Fruit fly (Drosophila melanogaster) whole organism, embryonic: Measurements from ENCODE around the gene tst.

Source experiments
- ATbp ChIP-seq: fragments of 200-800 bp; sonication (Bioruptor generic); optimal IDR thresholded peaks from 2 replicates; lab custom pipeline; 2017; ENCODE audit warnings: missing biosample characterization, mild to moderate bottlenecking, missing genetic modification characterization, missing genetic modification reagents
- Atf3 ChIP-seq: fragments of 200-800 bp; sonication (Bioruptor generic); optimal IDR thresholded peaks from 3 replicates; lab custom pipeline; 2016; ENCODE audit warnings: missing biosample characterization, missing genetic modification characterization
- BEAF-32 ChIP-seq: fragments of 200-800 bp; sonication (Bioruptor generic); optimal IDR thresholded peaks from 3 replicates; lab custom pipeline; 2017; ENCODE audit warnings: missing biosample characterization, missing genetic modification characterization, mild to moderate bottlenecking, moderate library complexity, missing genetic modification reagents
- CG1024 ChIP-seq: fragments of 200-800 bp; sonication (Bioruptor generic); IDR thresholded peaks from 2 replicates; pipeline ENCODE4 v1.3.6; 2022; ENCODE audit warnings: missing biosample characterization, missing genetic modification characterization
- CG10959 ChIP-seq: fragments of 200-800 bp; sonication (Bioruptor generic); IDR thresholded peaks from 2 replicates; pipeline ENCODE4 v1.3.6; 2022; ENCODE audit warnings: missing biosample characterization, missing genetic modification characterization
- CG11247 ChIP-seq: fragments of 200-800 bp; sonication (Bioruptor generic); IDR thresholded peaks from 2 replicates; pipeline ENCODE4 v1.3.6; 2022; ENCODE audit warnings: missing biosample characterization, missing genetic modification characterization
- CG16813 ChIP-seq: fragments of 200-800 bp; sonication (Bioruptor generic); IDR thresholded peaks from 3 replicates; pipeline ENCODE4 v1.3.6; 2022; ENCODE audit warnings: missing biosample characterization, missing genetic modification characterization; ENCODE audit not compliant: partially characterized antibody
- CG17186 ChIP-seq: fragments of 200-800 bp; sonication (Bioruptor generic); optimal IDR thresholded peaks from 3 replicates; lab custom pipeline; 2017; ENCODE audit warnings: missing biosample characterization, missing genetic modification reagents, missing genetic modification characterization
- CG18011 ChIP-seq: fragments of 200-800 bp; sonication (Bioruptor generic); optimal IDR thresholded peaks from 2 replicates; lab custom pipeline; 2017; ENCODE audit warnings: missing biosample characterization, missing genetic modification characterization, mild to moderate bottlenecking, moderate library complexity, missing genotype
- CG2120 ChIP-seq: fragments of 200-800 bp; sonication (Bioruptor generic); optimal IDR thresholded peaks from 3 replicates; lab custom pipeline; 2016; ENCODE audit warnings: missing biosample characterization, missing genetic modification characterization
- CG3163 ChIP-seq: fragments of 200-800 bp; sonication (Bioruptor generic); optimal IDR thresholded peaks from 3 replicates; lab custom pipeline; 2016; ENCODE audit warnings: missing biosample characterization, missing genetic modification characterization
- CG43689 ChIP-seq: fragments of 200-800 bp; sonication (Bioruptor generic); IDR thresholded peaks from 2 replicates; pipeline ENCODE4 v1.3.6; 2022; ENCODE audit warnings: missing biosample characterization, missing genetic modification characterization
- CG6813 ChIP-seq: fragments of 200-800 bp; sonication (Bioruptor generic); optimal IDR thresholded peaks from 2 replicates; lab custom pipeline; 2017; ENCODE audit warnings: missing biosample characterization, missing genetic modification characterization, mild to moderate bottlenecking, moderate library complexity, missing genetic modification reagents
- CG7839 ChIP-seq: fragments of 200-800 bp; sonication (Bioruptor generic); optimal IDR thresholded peaks from 3 replicates; lab custom pipeline; 2018; ENCODE audit warnings: missing biosample characterization, mild to moderate bottlenecking, missing genetic modification characterization, moderate library complexity
- CG8089 ChIP-seq: fragments of 200-800 bp; sonication (Bioruptor generic); optimal IDR thresholded peaks from 3 replicates; lab custom pipeline; 2016; ENCODE audit warnings: missing biosample characterization, missing genetic modification characterization
- CG9609 ChIP-seq: fragments of 200-800 bp; sonication (Bioruptor generic); optimal IDR thresholded peaks from 3 replicates; lab custom pipeline; 2016; ENCODE audit warnings: missing biosample characterization, missing genetic modification characterization
- CG9876 ChIP-seq: fragments of 200-800 bp; sonication (Bioruptor generic); optimal IDR thresholded peaks from 2 replicates; lab custom pipeline; 2016; ENCODE audit warnings: missing biosample characterization, missing genetic modification characterization
- CrebB ChIP-seq: fragments of 200-800 bp; sonication (Bioruptor generic); optimal IDR thresholded peaks from 3 replicates; lab custom pipeline; 2018; ENCODE audit warnings: missing biosample characterization, mild to moderate bottlenecking, missing genetic modification characterization
- Deaf1 ChIP-seq: fragments of 200-800 bp; optimal IDR thresholded peaks from 3 replicates; lab custom pipeline; 2019; ENCODE audit warnings: missing biosample characterization, mild to moderate bottlenecking, missing genetic modification characterization, moderate library complexity
- Dip3 ChIP-seq: fragments of 200-800 bp; sonication (Bioruptor generic); optimal IDR thresholded peaks from 3 replicates; lab custom pipeline; 2016; ENCODE audit warnings: missing biosample characterization, missing genetic modification characterization
- Drgx ChIP-seq: fragments of 200-800 bp; sonication (Bioruptor generic); IDR thresholded peaks from 2 replicates; pipeline ENCODE4 v1.3.6; 2022; ENCODE audit warnings: missing biosample characterization, missing genetic modification characterization
- ERR ChIP-seq: fragments of 200-800 bp; sonication (Bioruptor generic); optimal IDR thresholded peaks from 2 replicates; lab custom pipeline; 2016; ENCODE audit warnings: missing biosample characterization, missing genetic modification characterization
- Elba2 ChIP-seq: fragments of 200-800 bp; sonication (Bioruptor generic); optimal IDR thresholded peaks from 3 replicates; lab custom pipeline; 2016; ENCODE audit warnings: missing biosample characterization, missing genetic modification characterization
- Ets65A ChIP-seq: fragments of 200-800 bp; sonication (Bioruptor generic); peaks from one replicate; lab custom pipeline; 2016; ENCODE audit warnings: missing biosample characterization, missing genetic modification characterization
- Hmr ChIP-seq: fragments of 200-800 bp; sonication (Bioruptor generic); optimal IDR thresholded peaks from 3 replicates; lab custom pipeline; 2017; ENCODE audit warnings: mild to moderate bottlenecking, missing biosample characterization, missing genetic modification reagents, missing genetic modification characterization
- Hr39 ChIP-seq: fragments of >200 bp; optimal IDR thresholded peaks from 2 replicates; lab custom pipeline; 2017
- Hsf ChIP-seq: fragments of 200-800 bp; sonication (Bioruptor generic); optimal IDR thresholded peaks from 3 replicates; lab custom pipeline; 2016; ENCODE audit warnings: missing biosample characterization, missing genetic modification characterization
- Nf-YA ChIP-seq: fragments of 200-800 bp; sonication (Bioruptor generic); IDR thresholded peaks from 2 replicates; pipeline ENCODE4 v1.3.6; 2022; ENCODE audit warnings: missing biosample characterization, missing genetic modification characterization
- PHDP ChIP-seq: fragments of 200-800 bp; sonication (Bioruptor generic); optimal IDR thresholded peaks from 3 replicates; lab custom pipeline; 2018; ENCODE audit warnings: missing biosample characterization, mild to moderate bottlenecking, missing genetic modification characterization, moderate library complexity
- Pdp1 ChIP-seq, 2 experiments: fragments of 200-800 bp; sonication (Bioruptor generic); optimal IDR thresholded peaks; 3 replicates each; lab custom pipeline; 2016; ENCODE audit warnings: missing biosample characterization in 2 of 2, missing genetic modification characterization in 2 of 2, mild to moderate bottlenecking in 1 of 2, moderate library complexity in 1 of 2
- YL-1 ChIP-seq: fragments of 200-800 bp; sonication (Bioruptor generic); optimal IDR thresholded peaks from 3 replicates; lab custom pipeline; 2017; ENCODE audit warnings: missing biosample characterization, mild to moderate bottlenecking, missing genetic modification characterization
- ara ChIP-seq: fragments of 200-800 bp; sonication (Bioruptor generic); IDR thresholded peaks from 2 replicates; pipeline ENCODE4 v1.3.6; 2022; ENCODE audit warnings: missing biosample characterization, missing genetic modification characterization
- caup ChIP-seq: fragments of 200-800 bp; sonication (Bioruptor generic); optimal IDR thresholded peaks from 3 replicates; lab custom pipeline; 2017; ENCODE audit warnings: missing biosample characterization, mild to moderate bottlenecking, missing genetic modification characterization, moderate library complexity; ENCODE audit not compliant: severe bottlenecking
- crc ChIP-seq: fragments of 200-800 bp; sonication (Bioruptor generic); optimal IDR thresholded peaks from 2 replicates; lab custom pipeline; 2016; ENCODE audit warnings: missing biosample characterization, missing genetic modification characterization
- cwo ChIP-seq: fragments of 200-800 bp; sonication (Bioruptor generic); optimal IDR thresholded peaks from 3 replicates; lab custom pipeline; 2017; ENCODE audit warnings: missing biosample characterization, missing genetic modification characterization, mild to moderate bottlenecking, moderate library complexity, missing genetic modification reagents
- en ChIP-seq: fragments of 200-800 bp; sonication (Bioruptor generic); optimal IDR thresholded peaks from 2 replicates; lab custom pipeline; 2016; ENCODE audit warnings: missing biosample characterization, missing genetic modification characterization
- gfzf ChIP-seq: fragments of 200-800 bp; sonication (Bioruptor generic); optimal IDR thresholded peaks from 2 replicates; lab custom pipeline; 2016; ENCODE audit warnings: missing biosample characterization, mild to moderate bottlenecking, missing genetic modification characterization, moderate library complexity
- her ChIP-seq: fragments of 200-800 bp; sonication (Bioruptor generic); optimal IDR thresholded peaks from 2 replicates; lab custom pipeline; 2016; ENCODE audit warnings: missing biosample characterization, missing genetic modification characterization
- jumu ChIP-seq: fragments of 200-800 bp; sonication (Bioruptor generic); optimal IDR thresholded peaks from 3 replicates; lab custom pipeline; 2016; ENCODE audit warnings: missing biosample characterization, missing genetic modification characterization
- lmd ChIP-seq: fragments of 200-800 bp; sonication (Bioruptor generic); IDR thresholded peaks from 2 replicates; pipeline ENCODE4 v1.3.6; 2022; ENCODE audit warnings: missing biosample characterization, missing genetic modification characterization
- nau ChIP-seq: fragments of 200-800 bp; sonication (Bioruptor generic); optimal IDR thresholded peaks from 3 replicates; lab custom pipeline; 2017; ENCODE audit warnings: missing biosample characterization, mild to moderate bottlenecking, missing genetic modification characterization, missing genetic modification reagents
- pita ChIP-seq: fragments of 200-800 bp; sonication (Bioruptor generic); optimal IDR thresholded peaks from 2 replicates; lab custom pipeline; 2017; ENCODE audit warnings: missing biosample characterization, mild to moderate bottlenecking, missing genetic modification characterization
- ranshi ChIP-seq: fragments of 200-800 bp; sonication (Bioruptor generic); IDR thresholded peaks from 2 replicates; pipeline ENCODE4 v1.3.6; 2022; ENCODE audit warnings: missing biosample characterization, missing genetic modification characterization
- rib ChIP-seq: fragments of 200-800 bp; sonication (Bioruptor generic); IDR thresholded peaks from 2 replicates; pipeline ENCODE4 v1.3.6; 2022; ENCODE audit warnings: missing biosample characterization, missing genetic modification characterization
- sima ChIP-seq: fragments of 200-800 bp; sonication (Bioruptor generic); optimal IDR thresholded peaks from 2 replicates; lab custom pipeline; 2016; ENCODE audit warnings: missing biosample characterization, missing genetic modification characterization
- sisA ChIP-seq: fragments of 200-800 bp; sonication (Bioruptor generic); IDR thresholded peaks from 2 replicates; pipeline ENCODE4 v1.3.6; 2022; ENCODE audit warnings: missing biosample characterization, missing genetic modification characterization
- so ChIP-seq: fragments of 200-800 bp; sonication (Bioruptor generic); IDR thresholded peaks from 3 replicates; pipeline ENCODE4 v1.3.6; 2022; ENCODE audit warnings: missing biosample characterization, missing genetic modification characterization
- sqz ChIP-seq: fragments of 200-800 bp; sonication (Bioruptor generic); optimal IDR thresholded peaks from 3 replicates; lab custom pipeline; 2018; ENCODE audit warnings: missing biosample characterization, mild to moderate bottlenecking, missing genetic modification characterization
- trh ChIP-seq: fragments of 200-800 bp; sonication (Bioruptor generic); optimal IDR thresholded peaks from 2 replicates; lab custom pipeline; 2016; ENCODE audit warnings: missing biosample characterization, missing genetic modification characterization
- vfl ChIP-seq: fragments of 200-800 bp; sonication (Bioruptor generic); optimal IDR thresholded peaks from 2 replicates; lab custom pipeline; 2016; ENCODE audit warnings: missing biosample characterization, missing genetic modification characterization
- wek ChIP-seq: fragments of 200-800 bp; sonication (Bioruptor generic); optimal IDR thresholded peaks from 3 replicates; lab custom pipeline; 2018; ENCODE audit warnings: missing biosample characterization, mild to moderate bottlenecking, missing genetic modification characterization, moderate library complexity

The tst gene

DNA sequence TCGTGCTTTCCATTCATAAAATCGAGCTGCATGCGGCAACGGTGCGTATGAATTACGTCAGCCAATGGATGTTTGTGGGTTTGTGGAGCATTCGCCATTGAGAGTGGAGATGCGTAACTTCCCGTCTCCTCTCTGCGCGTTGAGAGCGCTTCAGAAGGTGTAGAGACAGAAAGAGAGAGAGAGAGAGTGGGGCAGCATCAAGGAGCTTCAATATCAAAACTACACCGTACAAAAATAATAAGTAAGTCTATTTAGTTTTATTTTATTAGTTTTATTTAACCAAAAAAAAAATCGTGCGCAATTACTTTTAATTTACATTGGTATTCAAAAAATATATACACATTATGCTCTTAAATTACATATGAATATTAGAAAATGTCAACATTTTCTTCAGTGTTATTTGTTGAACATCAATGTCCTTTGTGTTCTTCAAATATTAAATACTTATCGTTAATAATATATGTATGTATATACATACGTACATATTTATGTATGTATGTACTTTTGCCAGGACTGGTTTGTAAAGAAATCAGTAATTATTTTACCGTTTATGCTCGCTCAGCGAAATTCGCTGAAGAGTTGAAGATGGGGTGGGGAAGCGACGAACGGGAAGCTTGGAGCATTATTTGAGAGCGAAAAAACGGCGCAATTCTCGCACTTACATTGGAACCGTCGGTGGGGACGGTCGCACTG lies 49.8 kb downstream of the tst start, which contains the start of gene CG10365 (continued):
- no peak for TF ChIP-seq crc (GFP tag; lab: Kevin White, UChicago)
- peak; percentile 72 for TF ChIP-seq CrebB (tag; lab: Kevin White, UChicago)
- peak; percentile 52 for TF ChIP-seq sqz
- TF ChIP-seq vfl (GFP tag; lab: Kevin White, UChicago), result no peak
- no peak for TF ChIP-seq CG17186 (GFP tag; lab: Kevin White, UChicago)
- TF ChIP-seq sisA, result peak; percentile 76
- no peak for TF ChIP-seq sima (GFP tag; lab: Kevin White, UChicago)
- no peak for TF ChIP-seq CG9876 (GFP tag; lab: Kevin White, UChicago)
- peak in 1 of 2 experiments; percentile 96 for TF ChIP-seq Pdp1 (GFP tag; optimal IDR thresholded peaks at IDR 0.05; lab: Kevin White, UChicago)
- TF ChIP-seq trh (GFP tag; lab: Kevin White, UChicago), result peak; percentile 34
- no peak for TF ChIP-seq her
- TF ChIP-seq rib (GFP tag; lab: Robert Waterston, UW), result peak; percentile 12; the same call in 1 of the 2 replicates
- TF ChIP-seq pita (GFP tag; lab: Kevin White, UChicago), result no peak
- TF ChIP-seq CG9609, result no peak
- peak; percentile 79 for TF ChIP-seq so (GFP tag; lab: Robert Waterston, UW)
- no peak for TF ChIP-seq en (GFP tag; lab: Kevin White, UChicago)
- no peak for TF ChIP-seq CG8089 (GFP tag; lab: Kevin White, UChicago)
- TF ChIP-seq Elba2 (GFP tag; lab: Kevin White, UChicago), result no peak
- peak; percentile 60 for TF ChIP-seq CG1024 (GFP tag; lab: Robert Waterston, UW)
- peak; percentile 81 for TF ChIP-seq CG2120 (GFP tag; lab: Kevin White, UChicago)
- TF ChIP-seq Atf3 (GFP tag; lab: Kevin White, UChicago), result no peak
- no peak for TF ChIP-seq Dip3 (GFP tag; lab: Kevin White, UChicago)
- peak; percentile 38 for TF ChIP-seq Hsf (GFP tag; lab: Kevin White, UChicago)
- TF ChIP-seq YL-1 (GFP tag; lab: Kevin White, UChicago), result no peak
- TF ChIP-seq BEAF-32, result no peak
- TF ChIP-seq CG7839, result peak; percentile 96
- no peak for TF ChIP-seq Hr39 (lab: Kevin White, UChicago)
- peak; percentile 82 for TF ChIP-seq CG6813 (GFP tag; lab: Kevin White, UChicago)
- no peak for TF ChIP-seq gfzf (GFP tag; lab: Kevin White, UChicago)
- TF ChIP-seq jumu (GFP tag; lab: Kevin White, UChicago), result no peak
- peak; percentile 73 for TF ChIP-seq caup (GFP tag; lab: Kevin White, UChicago)
- TF ChIP-seq CG18011, result peak; percentile 34
- TF ChIP-seq Ets65A (GFP tag; lab: Kevin White, UChicago), result no peak
- peak; percentile 94 for TF ChIP-seq Hmr (GFP tag; lab: Kevin White, UChicago)
- TF ChIP-seq CG16813 (GFP tag; lab: Robert Waterston, UW), result no peak
- TF ChIP-seq CG3163 (GFP tag; lab: Kevin White, UChicago), result no peak
- TF ChIP-seq cwo, result peak; percentile 90
- TF ChIP-seq PHDP, result peak; percentile 96
- peak; percentile 88 for TF ChIP-seq ranshi (GFP tag; lab: Robert Waterston, UW)
- TF ChIP-seq wek, result no peak
- TF ChIP-seq CG11247 (GFP tag; lab: Robert Waterston, UW), result peak; percentile 78
- TF ChIP-seq ERR (GFP tag; lab: Kevin White, UChicago), result no peak
- TF ChIP-seq lmd (GFP tag; lab: Robert Waterston, UW), result peak; percentile 85
- peak; percentile 40 for TF ChIP-seq Deaf1 (tag; lab: Kevin White, UChicago)
- TF ChIP-seq CG10959 (GFP tag; lab: Robert Waterston, UW), result no peak
- no peak for TF ChIP-seq ara (GFP tag; lab: Robert Waterston, UW)
- peak; percentile 46 for TF ChIP-seq ATbp (GFP tag; lab: Kevin White, UChicago)
- peak; percentile 59 for TF ChIP-seq CG43689 (GFP tag; lab: Robert Waterston, UW)
- peak; percentile 85 for TF ChIP-seq Drgx (GFP tag; lab: Robert Waterston, UW)
- TF ChIP-seq Nf-YA (GFP tag; lab: Robert Waterston, UW), result peak; percentile 82
- peak; percentile 83 for TF ChIP-seq nau (GFP tag; lab: Kevin White, UChicago)
